Worm (Caenorhabditis elegans) whole organism, L2 larva: ENCODE results near the gene M28.10.

Experiments
- C34F6.9 ChIP-seq: fragments of 150-350 bp; optimal IDR thresholded peaks from 2 replicates; lab custom pipeline; 2014; ENCODE audit warnings: missing biosample characterization, missing genetic modification characterization
- aly-2 ChIP-seq: fragments of 150-350 bp; optimal IDR thresholded peaks from 2 replicates; lab custom pipeline; 2014; ENCODE audit warnings: missing biosample characterization, missing genetic modification characterization
- ama-1 ChIP-seq: fragments of 150-350 bp; optimal IDR thresholded peaks from 2 replicates; lab custom pipeline; 2018; ENCODE audit warnings: inconsistent platforms
- ceh-82 ChIP-seq: fragments of 150-350 bp; optimal IDR thresholded peaks from 2 replicates; lab custom pipeline; 2014; ENCODE audit warnings: missing biosample characterization, missing genetic modification characterization
- lin-39 ChIP-seq: fragments of 150-350 bp; optimal IDR thresholded peaks from 2 replicates; lab custom pipeline; 2014; ENCODE audit warnings: missing biosample characterization, missing genetic modification reagents, missing genetic modification characterization
- mbf-1 ChIP-seq: sonication (generic microtip); optimal IDR thresholded peaks from 2 replicates; lab custom pipeline; 2017; ENCODE audit warnings: missing biosample characterization, missing genetic modification characterization
- nhr-10 ChIP-seq: sonication (generic microtip); optimal IDR thresholded peaks from 2 replicates; lab custom pipeline; 2017; ENCODE audit warnings: missing biosample characterization, missing genetic modification characterization
- nhr-237 ChIP-seq: fragments of 150-350 bp; optimal IDR thresholded peaks from 2 replicates; lab custom pipeline; 2014; ENCODE audit warnings: missing biosample characterization, missing genetic modification characterization
- unc-39 ChIP-seq: fragments of 150-350 bp; optimal IDR thresholded peaks from 2 replicates; lab custom pipeline; 2014; ENCODE audit warnings: missing biosample characterization, missing genetic modification characterization
- unc-55 ChIP-seq: fragments of 150-350 bp; sonication (generic microtip); optimal IDR thresholded peaks from 3 replicates; lab custom pipeline; 2014; ENCODE audit warnings: missing biosample characterization, missing genetic modification reagents, missing genetic modification characterization
- zag-1 ChIP-seq: fragments of 150-350 bp; optimal IDR thresholded peaks from 2 replicates; lab custom pipeline; 2014; ENCODE audit warnings: missing biosample characterization, missing genetic modification characterization
- ztf-11 ChIP-seq: sonication (generic microtip); optimal IDR thresholded peaks from 2 replicates; lab custom pipeline; 2017; ENCODE audit warnings: missing biosample characterization, missing genetic modification characterization
- ztf-4 ChIP-seq: fragments of 150-350 bp; optimal IDR thresholded peaks from 2 replicates; lab custom pipeline; 2014; ENCODE audit warnings: missing biosample characterization, missing genetic modification characterization

DNA sequence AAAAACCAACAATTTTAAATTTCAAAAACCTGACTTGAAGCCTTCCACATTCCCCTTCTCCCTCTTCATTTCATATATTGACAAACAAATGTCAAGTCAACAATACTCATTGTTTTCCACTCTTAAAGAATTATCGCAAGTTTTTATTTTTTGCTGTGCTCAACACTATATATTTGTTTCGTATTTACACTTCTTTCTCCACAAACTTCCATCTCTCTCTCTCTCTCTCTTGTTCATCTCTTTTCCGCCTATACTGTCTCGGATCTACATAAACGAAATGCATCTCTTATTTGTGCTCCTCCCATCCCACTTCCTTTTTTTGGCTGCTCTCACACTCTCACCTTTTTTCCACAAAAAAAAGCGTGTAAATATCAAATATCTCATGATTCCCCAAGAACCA is 34.6 kb upstream of the M28.10 start, which contains the start of gene C14A4.12:
- no peak for TF ChIP-seq ama-1
- TF ChIP-seq zag-1 (tag; lab: Kevin White, UChicago) = no peak
- TF ChIP-seq ztf-4 (tag; lab: Kevin White, UChicago) = no peak
- no peak for TF ChIP-seq aly-2 (tag; lab: Kevin White, UChicago)
- TF ChIP-seq ceh-82 (tag; lab: Kevin White, UChicago) = no peak
- TF ChIP-seq unc-55 (GFP tag; lab: Kevin White, UChicago) = no peak
- TF ChIP-seq C34F6.9 (tag; lab: Kevin White, UChicago) = no peak
- TF ChIP-seq nhr-10 (tag; lab: Kevin White, UChicago) = no peak
- no peak for TF ChIP-seq nhr-237 (tag; lab: Kevin White, UChicago)
- TF ChIP-seq ztf-11 = no peak
- TF ChIP-seq mbf-1 (tag; lab: Kevin White, UChicago) = no peak
- TF ChIP-seq unc-39 (tag; lab: Kevin White, UChicago) = no peak
- TF ChIP-seq lin-39 (tag; lab: Kevin White, UChicago) = no peak
